Worm (Caenorhabditis elegans): ENCODE measurements around the gene skr-3.

- TF ChIP-seq fos-1 (tag; optimal IDR thresholded peaks at IDR 0.05), result no peak
- TF ChIP-seq dmd-4 (tag; optimal IDR thresholded peaks at IDR 0.05), result no peak
- no peak for TF ChIP-seq ceh-16 (tag; optimal IDR thresholded peaks at IDR 0.05)
Observed at ce11 chrV:16120499-16120898, 385 bp upstream of the skr-3 start.

All from whole organism, L2 larva.